Fruit fly (Drosophila melanogaster) whole organism, prepupa: ENCODE data around the gene Fcp3C.

ENCODE experiments used
- CG10631 ChIP-seq: fragments of 200-800 bp; sonication (Bioruptor generic); optimal IDR thresholded peaks from 2 replicates; lab custom pipeline; 2016; ENCODE audit warnings: missing biosample characterization, missing genetic modification characterization
- CG10669 ChIP-seq: fragments of 200-800 bp; sonication (Bioruptor generic); optimal IDR thresholded peaks from 3 replicates; lab custom pipeline; 2018; ENCODE audit warnings: missing biosample characterization, mild to moderate bottlenecking, missing genetic modification characterization, moderate library complexity
- CG11762 ChIP-seq: fragments of 200-800 bp; sonication (Bioruptor generic); optimal IDR thresholded peaks from 3 replicates; lab custom pipeline; 2016; ENCODE audit warnings: missing biosample characterization, missing genetic modification characterization; ENCODE audit not compliant: insufficient read depth
- CG15336 ChIP-seq: fragments of 200-800 bp; sonication (Bioruptor generic); IDR thresholded peaks from 2 replicates; pipeline ENCODE4 v1.3.6; 2022; ENCODE audit warnings: missing biosample characterization, missing genetic modification characterization
- CG1621 ChIP-seq: fragments of 200-800 bp; sonication (Bioruptor generic); optimal IDR thresholded peaks from 3 replicates; lab custom pipeline; 2018; ENCODE audit warnings: missing biosample characterization, mild to moderate bottlenecking, missing genetic modification characterization
- CG16779 ChIP-seq: fragments of 200-800 bp; sonication (Bioruptor generic); optimal IDR thresholded peaks from 3 replicates; lab custom pipeline; 2017; ENCODE audit warnings: missing biosample characterization, mild to moderate bottlenecking, missing genetic modification characterization
- CG31627 ChIP-seq: fragments of 200-800 bp; sonication (Bioruptor generic); optimal IDR thresholded peaks from 3 replicates; lab custom pipeline; 2016; ENCODE audit warnings: missing biosample characterization, missing genetic modification characterization
- CG32006 ChIP-seq: fragments of 200-800 bp; sonication (Bioruptor generic); optimal IDR thresholded peaks from 3 replicates; lab custom pipeline; 2017; ENCODE audit warnings: missing biosample characterization, mild to moderate bottlenecking, missing genetic modification characterization
- CG4318 ChIP-seq: fragments of 200-800 bp; sonication (Bioruptor generic); optimal IDR thresholded peaks from 3 replicates; lab custom pipeline; 2017; ENCODE audit warnings: missing biosample characterization, mild to moderate bottlenecking, missing genetic modification characterization
- CG6163 ChIP-seq: fragments of 200-800 bp; sonication (Bioruptor generic); IDR thresholded peaks from 3 replicates; pipeline ENCODE4 v1.3.6; 2022; ENCODE audit warnings: missing biosample characterization, missing genetic modification characterization
- CG6276 ChIP-seq: fragments of 200-800 bp; sonication (Bioruptor generic); optimal IDR thresholded peaks from 2 replicates; lab custom pipeline; 2017; ENCODE audit warnings: missing biosample characterization, mild to moderate bottlenecking, missing genetic modification characterization
- CG6792 ChIP-seq: fragments of 200-800 bp; sonication (Bioruptor generic); optimal IDR thresholded peaks from 3 replicates; lab custom pipeline; 2016; ENCODE audit warnings: missing biosample characterization, missing genetic modification characterization
- CG6808 ChIP-seq: fragments of 200-800 bp; sonication (Bioruptor generic); optimal IDR thresholded peaks from 3 replicates; lab custom pipeline; 2017; ENCODE audit warnings: missing biosample characterization, missing genetic modification characterization, mild to moderate bottlenecking, moderate library complexity, missing genetic modification reagents
- CG6854 ChIP-seq: fragments of 200-800 bp; sonication (Bioruptor generic); optimal IDR thresholded peaks from 2 replicates; lab custom pipeline; 2017; ENCODE audit warnings: missing biosample characterization, mild to moderate bottlenecking, missing genetic modification characterization
- CG8119 ChIP-seq: fragments of 200-800 bp; sonication (Bioruptor generic); IDR thresholded peaks from 3 replicates; pipeline ENCODE4 v1.3.6; 2022; ENCODE audit warnings: missing biosample characterization, missing genetic modification characterization
- CG8632 ChIP-seq: fragments of 200-800 bp; sonication (Bioruptor generic); optimal IDR thresholded peaks from 3 replicates; lab custom pipeline; 2016; ENCODE audit warnings: missing biosample characterization, missing genetic modification characterization
- CG9139 ChIP-seq: fragments of 200-800 bp; sonication (Bioruptor generic); optimal IDR thresholded peaks from 3 replicates; lab custom pipeline; 2017; ENCODE audit warnings: missing biosample characterization, mild to moderate bottlenecking, missing genetic modification characterization
- Eip78C ChIP-seq: fragments of 200-800 bp; sonication (Bioruptor generic); peaks from one replicate; lab custom pipeline; 2016; ENCODE audit warnings: missing biosample characterization, missing genetic modification characterization
- Ets21C ChIP-seq: fragments of 200-800 bp; sonication (Bioruptor generic); optimal IDR thresholded peaks from 3 replicates; lab custom pipeline; 2016; ENCODE audit warnings: missing biosample characterization, missing genetic modification characterization
- Ets96B ChIP-seq: fragments of 200-800 bp; optimal IDR thresholded peaks from 2 replicates; lab custom pipeline; 2019; ENCODE audit warnings: missing biosample characterization, mild to moderate bottlenecking, missing genetic modification characterization, moderate library complexity
- Hr4 ChIP-seq: fragments of 200-800 bp; sonication (Bioruptor generic); optimal IDR thresholded peaks from 3 replicates; lab custom pipeline; 2016; ENCODE audit warnings: missing biosample characterization, missing genetic modification characterization
- Met ChIP-seq: fragments of 200-800 bp; sonication (Bioruptor generic); optimal IDR thresholded peaks from 3 replicates; lab custom pipeline; 2016; ENCODE audit warnings: missing biosample characterization, missing genetic modification characterization
- Smox ChIP-seq: fragments of 200-800 bp; sonication (Bioruptor generic); optimal IDR thresholded peaks from 3 replicates; lab custom pipeline; 2016; ENCODE audit warnings: missing biosample characterization, missing genetic modification characterization
- Sox102F ChIP-seq: fragments of 200-800 bp; sonication (Bioruptor generic); optimal IDR thresholded peaks from 2 replicates; lab custom pipeline; 2016; ENCODE audit warnings: missing biosample characterization, mild to moderate bottlenecking, missing genetic modification characterization
- Sox15 ChIP-seq: fragments of 200-800 bp; sonication (Bioruptor generic); optimal IDR thresholded peaks from 3 replicates; lab custom pipeline; 2016; ENCODE audit warnings: missing biosample characterization, missing genetic modification characterization
- acj6 ChIP-seq: fragments of 200-800 bp; sonication (Bioruptor generic); optimal IDR thresholded peaks from 3 replicates; lab custom pipeline; 2016; ENCODE audit warnings: missing biosample characterization, missing genetic modification characterization
- cyc ChIP-seq: fragments of 200-800 bp; sonication (Bioruptor generic); optimal IDR thresholded peaks from 3 replicates; lab custom pipeline; 2016; ENCODE audit warnings: missing biosample characterization, missing genetic modification characterization
- dac ChIP-seq: fragments of 200-800 bp; sonication (Bioruptor generic); optimal IDR thresholded peaks from 2 replicates; lab custom pipeline; 2017; ENCODE audit warnings: missing biosample characterization, mild to moderate bottlenecking, missing genetic modification characterization
- dsx ChIP-seq: fragments of 200-800 bp; optimal IDR thresholded peaks from 3 replicates; lab custom pipeline; 2019; ENCODE audit warnings: missing biosample characterization, mild to moderate bottlenecking, missing genetic modification characterization, moderate library complexity; ENCODE audit not compliant: poor library complexity, severe bottlenecking
- eg ChIP-seq: fragments of 200-800 bp; sonication (Bioruptor generic); IDR thresholded peaks from 3 replicates; pipeline ENCODE4 v1.3.6; 2022; ENCODE audit warnings: missing biosample characterization, missing genetic modification characterization
- esn ChIP-seq: fragments of 200-800 bp; sonication (Bioruptor generic); optimal IDR thresholded peaks from 2 replicates; lab custom pipeline; 2016; ENCODE audit warnings: missing biosample characterization, mild to moderate bottlenecking, missing genetic modification characterization, moderate library complexity
- fd85E ChIP-seq: fragments of 200-800 bp; sonication (Bioruptor generic); optimal IDR thresholded peaks from 3 replicates; lab custom pipeline; 2016; ENCODE audit warnings: missing biosample characterization, missing genetic modification characterization
- fkh ChIP-seq: fragments of 200-800 bp; sonication (Bioruptor generic); optimal IDR thresholded peaks from 3 replicates; lab custom pipeline; 2017; ENCODE audit warnings: missing biosample characterization, mild to moderate bottlenecking, missing genetic modification characterization, moderate library complexity
- lz ChIP-seq: fragments of 200-800 bp; sonication (Bioruptor generic); optimal IDR thresholded peaks from 3 replicates; lab custom pipeline; 2016; ENCODE audit warnings: missing biosample characterization, missing genetic modification characterization
- net ChIP-seq: fragments of 200-800 bp; sonication (Bioruptor generic); optimal IDR thresholded peaks from 3 replicates; lab custom pipeline; 2016; ENCODE audit warnings: missing biosample characterization, missing genetic modification characterization
- pdm3 ChIP-seq: fragments of 200-800 bp; sonication (Bioruptor generic); optimal IDR thresholded peaks from 3 replicates; lab custom pipeline; 2016; ENCODE audit warnings: missing biosample characterization, missing genetic modification characterization
- salr ChIP-seq, 2 experiments: fragments of 200-800 bp; sonication (Bioruptor generic); optimal IDR thresholded peaks; 3 replicates each; lab custom pipeline; 2016 to 2018; ENCODE audit warnings: missing biosample characterization in 2 of 2, missing genetic modification characterization in 2 of 2, mild to moderate bottlenecking in 1 of 2
- spab ChIP-seq: fragments of 200-800 bp; sonication (Bioruptor generic); optimal IDR thresholded peaks from 2 replicates; lab custom pipeline; 2017; ENCODE audit warnings: missing biosample characterization, mild to moderate bottlenecking, missing genetic modification characterization, missing genetic modification reagents
- ss ChIP-seq, 2 experiments: fragments of 200-800 bp; sonication (Bioruptor generic); optimal IDR thresholded peaks; 2 replicates in 1 of 2; 3 replicates in 1 of 2; lab custom pipeline; 2017 to 2018; ENCODE audit warnings: mild to moderate bottlenecking in 2 of 2, missing biosample characterization in 2 of 2, missing genetic modification characterization in 2 of 2, moderate library complexity in 1 of 2
- svp ChIP-seq: fragments of 200-800 bp; sonication (Bioruptor generic); peaks from one replicate; lab custom pipeline; 2016; ENCODE audit warnings: missing biosample characterization, missing genetic modification characterization
- vri ChIP-seq: fragments of 200-800 bp; sonication (Bioruptor generic); optimal IDR thresholded peaks from 3 replicates; lab custom pipeline; 2016; ENCODE audit warnings: missing biosample characterization, mild to moderate bottlenecking, missing genetic modification characterization

Gene Fcp3C

dm6 chrX:3158620-3159019 lies 15.7 kb downstream of the Fcp3C start:
- no peak for TF ChIP-seq CG1621 (tag; lab: Kevin White, UChicago)
- no peak for TF ChIP-seq Smox
- no peak for TF ChIP-seq Sox15
- peak; percentile 32 for TF ChIP-seq dsx
- peak; percentile 5 for TF ChIP-seq Ets96B (tag; lab: Kevin White, UChicago)
- peak; percentile 31 for TF ChIP-seq Sox102F (GFP tag; lab: Kevin White, UChicago)
- peak; percentile 19 for TF ChIP-seq CG16779 (tag; lab: Kevin White, UChicago)
- no peak for TF ChIP-seq CG4318 (GFP tag; lab: Kevin White, UChicago)
- TF ChIP-seq cyc, result no peak
- no peak for TF ChIP-seq Eip78C (GFP tag; lab: Kevin White, UChicago)
- TF ChIP-seq CG6792 (GFP tag; lab: Kevin White, UChicago), result no peak
- no peak for TF ChIP-seq CG10669 (GFP tag; lab: Kevin White, UChicago)
- no peak for TF ChIP-seq fkh (GFP tag; lab: Kevin White, UChicago)
- TF ChIP-seq CG31627 (GFP tag; lab: Kevin White, UChicago), result no peak
- peak; percentile 58 to 64 for TF ChIP-seq ss (GFP tag; optimal IDR thresholded peaks at IDR 0.05; lab: Kevin White, UChicago)
- no peak for TF ChIP-seq acj6 (GFP tag; lab: Kevin White, UChicago)
- no peak for TF ChIP-seq CG32006
- TF ChIP-seq dac (GFP tag; lab: Kevin White, UChicago), result no peak
- TF ChIP-seq CG8632 (GFP tag; lab: Kevin White, UChicago), result peak; percentile 19
- peak; percentile 38 for TF ChIP-seq CG15336
- peak; percentile 47 for TF ChIP-seq CG9139
- TF ChIP-seq CG6163, result peak; percentile 55; the same call in 1 of the 3 replicates
- TF ChIP-seq Ets21C (GFP tag; lab: Kevin White, UChicago), result no peak
- peak; percentile 65; the same call in 1 of the 3 replicates for TF ChIP-seq CG8119 (GFP tag; lab: Robert Waterston, UW)
- TF ChIP-seq fd85E (GFP tag; lab: Kevin White, UChicago), result no peak
- TF ChIP-seq net (GFP tag; lab: Kevin White, UChicago), result peak; percentile 7
- TF ChIP-seq vri (GFP tag; lab: Kevin White, UChicago), result no peak
- no peak for TF ChIP-seq CG6276
- TF ChIP-seq CG6808 (GFP tag; lab: Kevin White, UChicago), result peak; percentile 46
- no peak for TF ChIP-seq CG11762 (GFP tag; lab: Kevin White, UChicago)
- TF ChIP-seq salr (GFP tag; optimal IDR thresholded peaks at IDR 0.05; lab: Kevin White, UChicago), result no peak
- peak; percentile 20 for TF ChIP-seq spab (GFP tag; lab: Kevin White, UChicago)
- no peak for TF ChIP-seq eg (GFP tag; lab: Robert Waterston, UW)
- no peak for TF ChIP-seq CG10631 (GFP tag; lab: Kevin White, UChicago)
- no peak for TF ChIP-seq Hr4 (GFP tag; lab: Kevin White, UChicago)
- no peak for TF ChIP-seq esn
- no peak for TF ChIP-seq pdm3
- no peak for TF ChIP-seq Met
- no peak for TF ChIP-seq CG6854 (GFP tag; lab: Kevin White, UChicago)
- no peak for TF ChIP-seq svp (GFP tag; lab: Kevin White, UChicago)
- no peak for TF ChIP-seq lz (GFP tag; lab: Kevin White, UChicago)

dm6 chrX:3157048-3157703 lies 17.1 kb downstream of the Fcp3C start:
- TF ChIP-seq fkh (GFP tag; lab: Kevin White, UChicago) (peak; percentile 3), CG11762 (GFP tag; lab: Kevin White, UChicago) (no peak), CG6808 (GFP tag; lab: Kevin White, UChicago) (no peak)
